Fruit fly (Drosophila melanogaster) Kc167 (cell line): Measurements from ENCODE around the gene tyn.

Experiments
- Myc ChIP-seq: fragments of >200 bp; optimal IDR thresholded peaks from 2 replicates; lab custom pipeline; 2017; ENCODE audit warnings: missing external identifiers
- Sin3A ChIP-seq: fragments of >200 bp; optimal IDR thresholded peaks from 2 replicates; lab custom pipeline; 2018; ENCODE audit warnings: missing external identifiers
- h ChIP-seq: fragments of >200 bp; optimal IDR thresholded peaks from 3 replicates; lab custom pipeline; 2018; ENCODE audit warnings: missing external identifiers
- insv ChIP-seq: fragments of >200 bp; optimal IDR thresholded peaks from 3 replicates; lab custom pipeline; 2018; ENCODE audit warnings: missing external identifiers
- psq ChIP-seq: fragments of >200 bp; optimal IDR thresholded peaks from 2 replicates; lab custom pipeline; 2017; ENCODE audit warnings: missing external identifiers
- ttk ChIP-seq: sonication (Bioruptor generic); optimal IDR thresholded peaks from 2 replicates; lab custom pipeline; 2017; ENCODE audit warnings: missing external identifiers

The tyn gene

dm6 chrX:191046-191445 is 50.9 kb downstream of the tyn start:
- TF ChIP-seq psq (lab: Kevin White, UChicago): no peak
- no peak for TF ChIP-seq ttk (lab: Kevin White, UChicago)
- TF ChIP-seq insv (lab: Kevin White, UChicago): no peak
- TF ChIP-seq Myc (lab: Kevin White, UChicago): no peak
- TF ChIP-seq h (lab: Kevin White, UChicago): no peak
- no peak for TF ChIP-seq Sin3A

- TF ChIP-seq insv (lab: Kevin White, UChicago) (no peak), h (lab: Kevin White, UChicago) (no peak), Sin3A (no peak), psq (lab: Kevin White, UChicago) (no peak), ttk (lab: Kevin White, UChicago) (no peak), Myc (lab: Kevin White, UChicago) (no peak)
These were observed 105.7 kb downstream of the tyn start, which contains the start of the genes CG3038 and G9a for dm6 chrX:245802-246201. Gene CG3038 (minus strand): TSS chrX:245856. Gene G9a (plus strand): TSS chrX:245978.

- TF ChIP-seq Myc (lab: Kevin White, UChicago) (no peak), insv (lab: Kevin White, UChicago) (no peak), ttk (lab: Kevin White, UChicago) (no peak), h (lab: Kevin White, UChicago) (no peak), Sin3A (no peak), psq (lab: Kevin White, UChicago) (no peak)
These were observed 107.2 kb downstream of the tyn start for dm6 chrX:247329-247728.
